In the genomic region with DNA sequence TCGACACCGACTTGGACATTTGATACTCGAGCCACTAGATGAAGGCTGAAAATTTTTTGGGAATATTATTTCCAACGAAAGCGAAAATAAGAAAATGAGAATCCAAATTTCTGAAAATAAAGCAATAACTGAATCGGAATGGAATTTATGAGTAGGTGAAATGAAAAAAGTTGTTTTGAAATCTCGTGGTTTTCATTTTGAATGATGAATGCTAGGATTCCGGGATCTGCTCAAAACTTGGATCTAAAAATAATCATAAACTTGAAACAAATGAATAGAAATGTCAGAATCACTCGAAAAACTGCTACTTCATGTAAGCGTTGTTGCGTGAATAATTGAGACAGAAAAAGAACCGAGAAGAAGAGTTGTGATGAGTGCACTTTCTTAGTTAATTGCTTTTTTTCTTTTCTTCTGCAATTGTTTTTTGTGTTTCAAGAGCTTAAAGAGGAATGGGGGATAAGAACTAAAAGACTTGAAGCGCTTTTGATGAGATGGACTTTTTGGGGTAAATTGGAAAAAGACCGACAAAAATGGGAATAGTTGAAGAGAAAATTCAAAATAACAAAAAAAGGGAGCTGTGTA, we compare ENCODE assay signal across 3 worm cellular contexts.
TF ChIP-seq lines count a peak whose summit lies in the region.

A gene (minus strand): TSS at position 51 of the 582 bp plus-strand sequence.

TF ChIP-seq in whole organism, L1 larva, 84 proteins besides CTCF, POLR2A, EP300 and RAD21:
- TF ChIP-seq lin-14 (GFP tag; optimal IDR thresholded peaks at IDR 0.05; lab: Kevin White, UChicago) (peak; percentile 55), blmp-1 (tag; optimal IDR thresholded peaks at IDR 0.05; lab: Kevin White, UChicago) (no peak), fkh-10 (GFP tag; optimal IDR thresholded peaks at IDR 0.05; lab: Kevin White, UChicago) (peak; percentile 84), nhr-77 (tag; optimal IDR thresholded peaks at IDR 0.05; lab: Kevin White, UChicago) (no peak)

TF ChIP-seq in whole organism, L3 larva, 47 proteins besides CTCF, POLR2A, EP300 and RAD21:
- TF ChIP-seq nhr-67 (tag; optimal IDR thresholded peaks at IDR 0.05; lab: Kevin White, UChicago) (no peak), unc-39 (tag; optimal IDR thresholded peaks at IDR 0.05; lab: Kevin White, UChicago) (no peak), fkh-10 (GFP tag; optimal IDR thresholded peaks at IDR 0.05; lab: Kevin White, UChicago) (peak; percentile 32)

TF ChIP-seq in whole organism, young adult, 124 proteins besides CTCF, POLR2A, EP300 and RAD21:
- TF ChIP-seq C17E4.6 (GFP tag; IDR thresholded peaks at IDR 0.05; lab: Robert Waterston, UW) (no peak), F49E8.2 (tag; optimal IDR thresholded peaks at IDR 0.05; lab: Kevin White, UChicago; ENCODE audit: insufficient read depth) (no peak), mcd-1 (GFP tag; IDR thresholded peaks at IDR 0.05; lab: Robert Waterston, UW) (no peak), ztf-3 (GFP tag; optimal IDR thresholded peaks at IDR 0.05; lab: Kevin White, UChicago) (no peak), bed-1 (GFP tag; IDR thresholded peaks at IDR 0.05; lab: Robert Waterston, UW) (no peak), ceh-27 (GFP tag; optimal IDR thresholded peaks at IDR 0.05; lab: Kevin White, UChicago) (peak; percentile 16)
TF ChIP-seq in whole organism, young adult: peak in this region for 1.
